Worm (Caenorhabditis elegans) whole organism, young adult: Measurements from ENCODE around the gene sre-16.

Source experiments
- D2030.7 ChIP-seq: fragments of 200-800 bp; sonication (Bioruptor generic); IDR thresholded peaks from 2 replicates; pipeline ENCODE4 v1.3.6; 2022; ENCODE audit warnings: missing genetic modification reagents, missing genetic modification characterization, missing compliant biosample characterization
- F57C9.4 ChIP-seq: sonication (generic microtip); optimal IDR thresholded peaks from 2 replicates; lab custom pipeline; 2017; ENCODE audit warnings: mild to moderate bottlenecking, missing genetic modification characterization, missing compliant biosample characterization
- akir-1 ChIP-seq: fragments of 200-800 bp; sonication (Bioruptor generic); optimal IDR thresholded peaks from 2 replicates; lab custom pipeline; 2018; ENCODE audit warnings: mild to moderate bottlenecking, missing genetic modification characterization, moderate library complexity, missing compliant biosample characterization
- aptf-3 ChIP-seq: fragments of 200-800 bp; sonication (Bioruptor generic); IDR thresholded peaks from 2 replicates; pipeline ENCODE4 v1.3.6; 2022; ENCODE audit warnings: missing genetic modification characterization, missing compliant biosample characterization
- dpl-1 ChIP-seq: fragments of 150-350 bp; optimal IDR thresholded peaks from 2 replicates; lab custom pipeline; 2014; ENCODE audit warnings: missing biosample characterization, missing genetic modification reagents, missing genetic modification characterization
- efl-1 ChIP-seq: fragments of 150-350 bp; optimal IDR thresholded peaks from 2 replicates; lab custom pipeline; 2014; ENCODE audit warnings: missing biosample characterization, missing genetic modification reagents, missing genetic modification characterization
- egl-18 ChIP-seq: fragments of 200-800 bp; sonication (Bioruptor generic); IDR thresholded peaks from 2 replicates; pipeline ENCODE4 v1.3.6; 2022; ENCODE audit warnings: missing genetic modification reagents, missing genetic modification characterization, missing compliant biosample characterization
- nfya-2 ChIP-seq: fragments of 200-800 bp; sonication (Bioruptor generic); IDR thresholded peaks from 2 replicates; pipeline ENCODE4 v1.3.6; 2022; ENCODE audit warnings: missing genetic modification reagents, missing genetic modification characterization, missing compliant biosample characterization
- pha-4 ChIP-seq: fragments of 150-350 bp; sonication (generic microtip); optimal IDR thresholded peaks from 2 replicates; lab custom pipeline; 2014; ENCODE audit warnings: missing biosample characterization, missing genetic modification reagents, missing genetic modification characterization
- snpc-4 ChIP-seq, 5 experiments: fragments of 150-350 bp in 1 of 5; sonication (generic microtip) in 4 of 5; optimal IDR thresholded peaks; 2 replicates each; lab custom pipeline; 2014 to 2018; ENCODE audit warnings: missing genetic modification characterization in 5 of 5, missing biosample characterization in 3 of 5, antibody characterized with exemption in 2 of 5, mild to moderate bottlenecking in 2 of 5, missing compliant biosample characterization in 2 of 5, missing genotype in 2 of 5, moderate library complexity in 2 of 5, missing genetic modification reagents in 1 of 5
- somi-1 ChIP-seq: fragments of 200-800 bp; sonication (Bioruptor generic); optimal IDR thresholded peaks from 2 replicates; lab custom pipeline; 2018; ENCODE audit warnings: mild to moderate bottlenecking, missing genetic modification characterization, missing compliant biosample characterization
- unc-62 ChIP-seq: fragments of 150-350 bp; optimal IDR thresholded peaks from 2 replicates; lab custom pipeline; 2014; ENCODE audit warnings: missing biosample characterization, missing genetic modification reagents, missing genetic modification characterization

DNA sequence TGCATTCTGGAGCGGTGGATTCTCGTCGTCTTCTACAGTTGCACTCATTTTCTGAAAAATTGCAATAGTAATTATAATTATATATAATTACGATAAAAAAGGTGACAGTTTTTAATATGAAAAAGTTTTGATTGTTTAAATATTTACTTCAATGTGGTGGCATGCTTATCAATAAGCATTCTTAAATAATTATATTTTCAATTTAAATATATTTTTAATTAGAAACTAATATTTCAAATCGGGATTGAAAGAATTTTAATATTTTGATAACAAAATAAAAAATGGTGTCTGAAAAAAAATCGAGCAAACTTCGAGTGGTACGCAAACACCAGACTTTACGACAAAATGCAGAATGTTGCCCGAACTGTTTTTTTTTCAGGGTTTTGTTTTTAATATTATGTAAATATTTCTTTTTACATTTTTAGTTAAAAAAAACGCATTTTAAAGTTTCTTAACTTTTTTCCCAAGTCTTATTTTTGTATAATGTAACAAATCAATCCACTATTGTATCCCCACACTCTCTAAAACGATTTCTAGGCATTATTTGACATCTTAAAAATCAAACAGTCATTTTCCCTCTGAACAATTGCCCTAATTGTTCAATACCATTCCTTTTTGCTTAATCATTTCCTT is 46.4 kb upstream of the sre-16 start, which contains the start of the genes C42C1.12 and C42C1.19:
- no peak for TF ChIP-seq F57C9.4 (tag; lab: Kevin White, UChicago)
- TF ChIP-seq D2030.7: no peak
- TF ChIP-seq unc-62: no peak
- no peak for TF ChIP-seq akir-1
- TF ChIP-seq somi-1 (GFP tag; lab: Kevin White, UChicago): no peak
- no peak for TF ChIP-seq pha-4
- TF ChIP-seq nfya-2 (GFP tag; lab: Robert Waterston, UW): no peak
- TF ChIP-seq aptf-3 (GFP tag; lab: Robert Waterston, UW): no peak
- no peak for TF ChIP-seq snpc-4 (GFP tag; optimal IDR thresholded peaks at IDR 0.05; lab: Kevin White, UChicago)
- TF ChIP-seq snpc-4 (tag; optimal IDR thresholded peaks at IDR 0.05; lab: Kevin White, UChicago): no peak
- no peak for TF ChIP-seq efl-1 (GFP tag; lab: Kevin White, UChicago)
- no peak for TF ChIP-seq dpl-1
- TF ChIP-seq egl-18 (GFP tag; lab: Robert Waterston, UW): no peak
